Fruit fly (Drosophila melanogaster) Kc167 (cell line): ENCODE data around the gene bai.

Experiments used
- h ChIP-seq: fragments of >200 bp; optimal IDR thresholded peaks from 3 replicates; lab custom pipeline; 2018; ENCODE audit warnings: missing external identifiers
- psq ChIP-seq: fragments of >200 bp; optimal IDR thresholded peaks from 2 replicates; lab custom pipeline; 2017; ENCODE audit warnings: missing external identifiers

- no peak for TF ChIP-seq h (lab: Kevin White, UChicago)
- no peak for TF ChIP-seq psq (lab: Kevin White, UChicago)
Measured at dm6 chr3R:25004064-25004463, 35.1 kb upstream of the bai start.
